Fruit fly (Drosophila melanogaster): Measurements from ENCODE around the gene CG42834.

The CG42834 gene

dm6 chr3R:17418459-17418858, at the start of gene CG42834:
CG42834 (plus strand) TSS chr3R:17418759.
- TF ChIP-seq CG32264 (GFP tag; optimal IDR thresholded peaks at IDR 0.05), result no peak
- TF ChIP-seq Hnf4 (GFP tag; optimal IDR thresholded peaks at IDR 0.05), result no peak
- no peak for TF ChIP-seq jim (GFP tag; optimal IDR thresholded peaks at IDR 0.05)
- no peak for TF ChIP-seq dsf (GFP tag; optimal IDR thresholded peaks at IDR 0.05; ENCODE audit: borderline replicate concordance)
- TF ChIP-seq Mio (GFP tag; optimal IDR thresholded peaks at IDR 0.05), result no peak
- TF ChIP-seq Myc (optimal IDR thresholded peaks at IDR 0.05), result no peak

DNA sequence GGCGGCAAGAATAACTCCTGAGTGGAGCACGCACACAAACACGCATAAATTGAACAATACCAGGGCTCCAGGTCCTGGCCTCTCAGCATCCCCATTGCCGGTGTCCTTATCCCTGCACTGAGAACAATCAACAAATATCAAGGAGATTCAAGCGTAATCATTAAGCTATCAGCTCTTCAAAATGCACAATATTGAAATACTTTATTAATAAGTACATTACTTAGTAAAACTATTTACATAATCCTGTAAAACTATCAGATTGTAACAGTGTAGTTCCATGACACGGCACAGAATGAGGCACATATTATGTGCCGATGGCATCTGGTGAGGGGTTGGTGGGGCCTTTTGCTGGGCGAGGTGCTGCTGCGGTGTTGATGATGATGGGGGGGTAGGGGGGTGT, 47.5 kb upstream of the CG42834 start:
- TF ChIP-seq Sp1 (GFP tag; optimal IDR thresholded peaks at IDR 0.05) (no peak), lola (GFP tag; optimal IDR thresholded peaks at IDR 0.05) (no peak), dmrt93B (GFP tag; optimal IDR thresholded peaks at IDR 0.05) (no peak), jim (GFP tag; optimal IDR thresholded peaks at IDR 0.05) (no peak), sv (GFP tag; optimal IDR thresholded peaks at IDR 0.05) (no peak), Myc (optimal IDR thresholded peaks at IDR 0.05) (no peak), CG32264 (GFP tag; optimal IDR thresholded peaks at IDR 0.05) (no peak), br (GFP tag; optimal IDR thresholded peaks at IDR 0.05) (no peak)

DNA sequence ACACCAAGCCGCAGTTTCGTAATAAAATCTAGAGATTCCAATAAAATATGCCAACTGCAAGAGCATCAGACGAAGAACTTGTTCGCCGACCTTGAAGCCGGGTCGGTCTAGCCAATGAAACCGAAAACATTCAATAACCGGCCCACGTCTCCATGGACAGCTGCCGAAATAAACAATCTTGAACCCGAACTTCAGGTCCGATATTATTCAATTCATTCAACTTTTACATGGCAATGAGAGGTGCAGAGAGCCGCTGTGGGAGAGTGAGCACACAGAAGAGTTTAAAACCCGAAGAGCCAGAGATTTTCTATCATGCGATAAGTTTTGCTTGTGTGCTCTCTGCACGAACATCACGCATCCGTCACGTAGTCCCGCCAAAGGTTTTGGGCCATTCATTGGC, 41.1 kb upstream of the CG42834 start:
- no peak for TF ChIP-seq br (GFP tag; optimal IDR thresholded peaks at IDR 0.05)
- TF ChIP-seq Sp1 (GFP tag; optimal IDR thresholded peaks at IDR 0.05), result no peak
- TF ChIP-seq dl (GFP tag; optimal IDR thresholded peaks at IDR 0.05; ENCODE audit: insufficient read depth in 1 of 2, partially characterized antibody in 2 of 2), result peak in 1 of 2 experiments; percentile 39
- TF ChIP-seq Dif (GFP tag; optimal IDR thresholded peaks at IDR 0.05; ENCODE audit: partially characterized antibody), result peak; percentile 18
- TF ChIP-seq Dfd (GFP tag; optimal IDR thresholded peaks at IDR 0.05), result no peak

- TF ChIP-seq sage (GFP tag; optimal IDR thresholded peaks at IDR 0.05), result no peak
- peak in 1 of 2 experiments; percentile 47 for TF ChIP-seq foxo (GFP tag; optimal IDR thresholded peaks at IDR 0.05)
- peak; percentile 36 for TF ChIP-seq HLH106 (tag; optimal IDR thresholded peaks at IDR 0.05)
- TF ChIP-seq CrebA (GFP tag; optimal IDR thresholded peaks at IDR 0.05; ENCODE audit: borderline replicate concordance), result no peak
- TF ChIP-seq jim (GFP tag; optimal IDR thresholded peaks at IDR 0.05), result no peak
- no peak for TF ChIP-seq rgr (GFP tag; optimal IDR thresholded peaks at IDR 0.05)
- no peak for TF ChIP-seq GATAd (GFP tag; optimal IDR thresholded peaks at IDR 0.05)
- no peak for TF ChIP-seq ey (GFP tag; optimal IDR thresholded peaks at IDR 0.05)
- no peak for TF ChIP-seq Dif (GFP tag; optimal IDR thresholded peaks at IDR 0.05; ENCODE audit: partially characterized antibody)
- TF ChIP-seq CG9705 (GFP tag; optimal IDR thresholded peaks at IDR 0.05), result no peak
- TF ChIP-seq OdsH (GFP tag; optimal IDR thresholded peaks at IDR 0.05), result no peak
- TF ChIP-seq lola (GFP tag; optimal IDR thresholded peaks at IDR 0.05), result no peak
- no peak for TF ChIP-seq Jra (GFP tag; optimal IDR thresholded peaks at IDR 0.05)
- TF ChIP-seq fru (GFP tag; optimal IDR thresholded peaks at IDR 0.05), result peak; percentile 8
These were observed 39.5 kb upstream of the CG42834 start for dm6 chr3R:17379051-17379450.

DNA sequence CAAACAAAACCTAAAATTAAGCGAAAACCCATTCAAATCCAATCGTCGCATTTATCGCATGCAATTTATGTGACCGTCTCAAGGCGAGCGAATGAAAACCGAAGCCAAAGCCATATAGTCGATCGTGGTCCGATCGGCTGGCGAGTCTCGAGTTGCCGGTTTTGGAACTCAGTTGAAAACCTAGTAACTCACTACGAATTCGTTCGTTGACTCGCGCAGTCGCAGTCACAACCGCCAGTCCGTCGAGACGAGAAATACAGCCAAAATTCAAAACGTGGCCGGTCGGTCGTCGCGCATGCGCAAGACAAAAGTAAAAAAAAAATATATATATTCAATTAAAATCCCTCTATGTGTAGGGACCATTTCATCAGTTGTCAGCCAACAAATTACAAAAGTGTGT, 38.8 kb upstream of the CG42834 start, which contains the start of gene lute:
lute (plus strand) TSS at position 203 of the 400 bp plus-strand sequence.
- TF ChIP-seq h (GFP tag; optimal IDR thresholded peaks at IDR 0.05) (no peak), CrebA (GFP tag; optimal IDR thresholded peaks at IDR 0.05; ENCODE audit: borderline replicate concordance) (peak; percentile 21), Vsx2 (GFP tag; optimal IDR thresholded peaks at IDR 0.05; ENCODE audit: partially characterized antibody) (peak; percentile 25), Dif (GFP tag; optimal IDR thresholded peaks at IDR 0.05; ENCODE audit: partially characterized antibody) (no peak), psq (GFP tag; optimal IDR thresholded peaks at IDR 0.05) (no peak), N (GFP tag; optimal IDR thresholded peaks at IDR 0.05) (no peak), Rel (GFP tag; optimal IDR thresholded peaks at IDR 0.05) (no peak), Rel (tag; optimal IDR thresholded peaks at IDR 0.05) (no peak), fru (GFP tag; optimal IDR thresholded peaks at IDR 0.05) (peak; percentile 21), Hr83 (GFP tag; optimal IDR thresholded peaks at IDR 0.05; ENCODE audit: poor library complexity, severe bottlenecking) (no peak), jim (GFP tag; optimal IDR thresholded peaks at IDR 0.05) (no peak)
